In genomic region chrIII:5570814-5571443, ce11 we compare ENCODE assay signal across 4 worm cellular contexts.
TF ChIP-seq lines count a peak whose summit lies in the region.

No protein-coding gene starts in this region.

TF ChIP-seq in whole organism, L1 larva, 84 proteins besides CTCF, POLR2A, EP300 and RAD21 (continues in another document):
- no peak for TF ChIP-seq lsy-2 (tag; optimal IDR thresholded peaks at IDR 0.05; lab: Kevin White, UChicago)
- TF ChIP-seq tlp-1 (tag; optimal IDR thresholded peaks at IDR 0.05; lab: Kevin White, UChicago): no peak
- TF ChIP-seq lin-14 (GFP tag; optimal IDR thresholded peaks at IDR 0.05; lab: Kevin White, UChicago): peak; percentile 55
- TF ChIP-seq mef-2 (tag; optimal IDR thresholded peaks at IDR 0.05; lab: Kevin White, UChicago): no peak
- TF ChIP-seq grh-1 (GFP tag; IDR thresholded peaks at IDR 0.05; lab: Robert Waterston, UW): no peak
- no peak for TF ChIP-seq C16A3.4 (tag; optimal IDR thresholded peaks at IDR 0.05; lab: Kevin White, UChicago)
- TF ChIP-seq skn-1 (tag; optimal IDR thresholded peaks at IDR 0.05; lab: Kevin White, UChicago): no peak
- no peak for TF ChIP-seq xbp-1 (tag; optimal IDR thresholded peaks at IDR 0.05; lab: Kevin White, UChicago)
- TF ChIP-seq nhr-47 (tag; optimal IDR thresholded peaks at IDR 0.05; lab: Kevin White, UChicago): no peak
- no peak for TF ChIP-seq lin-39 (tag; optimal IDR thresholded peaks at IDR 0.05; lab: Kevin White, UChicago)
- no peak for TF ChIP-seq fos-1 (tag; optimal IDR thresholded peaks at IDR 0.05; lab: Kevin White, UChicago)
- TF ChIP-seq unc-62 (GFP tag; optimal IDR thresholded peaks at IDR 0.05; lab: Kevin White, UChicago): no peak
- no peak for TF ChIP-seq ztf-4 (tag; optimal IDR thresholded peaks at IDR 0.05; lab: Kevin White, UChicago)
- no peak for TF ChIP-seq efl-1 (optimal IDR thresholded peaks at IDR 0.05; lab: Kevin White, UChicago)
- TF ChIP-seq efl-1 (GFP tag; optimal IDR thresholded peaks at IDR 0.05 in 1 of 2; lab: Kevin White, UChicago): peak in 1 of 2 experiments; percentile 20
- no peak for TF ChIP-seq alr-1 (tag; optimal IDR thresholded peaks at IDR 0.05; lab: Kevin White, UChicago; ENCODE audit: borderline replicate concordance)
- no peak for TF ChIP-seq snu-23 (GFP tag; optimal IDR thresholded peaks at IDR 0.05; lab: Kevin White, UChicago)
- TF ChIP-seq elt-3 (tag; optimal IDR thresholded peaks at IDR 0.05; lab: Kevin White, UChicago): no peak
- TF ChIP-seq pqm-1 (tag; optimal IDR thresholded peaks at IDR 0.05; lab: Kevin White, UChicago): no peak
- no peak for TF ChIP-seq tbx-2 (tag; optimal IDR thresholded peaks at IDR 0.05; lab: Kevin White, UChicago)
- TF ChIP-seq hlh-4 (tag; optimal IDR thresholded peaks at IDR 0.05; lab: Kevin White, UChicago): no peak
- peak; percentile 28 for TF ChIP-seq nhr-71 (tag; optimal IDR thresholded peaks at IDR 0.05; lab: Kevin White, UChicago)
- no peak for TF ChIP-seq pag-3 (tag; optimal IDR thresholded peaks at IDR 0.05; lab: Kevin White, UChicago; ENCODE audit: borderline replicate concordance, insufficient read depth)
- TF ChIP-seq ceh-82 (tag; optimal IDR thresholded peaks at IDR 0.05; lab: Kevin White, UChicago): no peak

TF ChIP-seq in whole organism, L2 larva, 48 proteins besides CTCF, POLR2A, EP300 and RAD21 (continues in another document):
- TF ChIP-seq ztf-11 (tag; optimal IDR thresholded peaks at IDR 0.05; lab: Kevin White, UChicago) (no peak), fos-1 (tag; optimal IDR thresholded peaks at IDR 0.05; lab: Kevin White, UChicago) (no peak), elt-1 (tag; optimal IDR thresholded peaks at IDR 0.05; lab: Kevin White, UChicago) (no peak), nhr-129 (tag; optimal IDR thresholded peaks at IDR 0.05; lab: Kevin White, UChicago) (peak; percentile 4), ceh-16 (tag; optimal IDR thresholded peaks at IDR 0.05; lab: Kevin White, UChicago) (no peak), lsy-2 (tag; optimal IDR thresholded peaks at IDR 0.05; lab: Kevin White, UChicago) (peak in 1 of 2 experiments; percentile 15), nhr-10 (tag; optimal IDR thresholded peaks at IDR 0.05; lab: Kevin White, UChicago) (no peak), peb-1 (tag; optimal IDR thresholded peaks at IDR 0.05; lab: Kevin White, UChicago) (no peak), elt-3 (tag; optimal IDR thresholded peaks at IDR 0.05; lab: Kevin White, UChicago) (no peak), alr-1 (tag; optimal IDR thresholded peaks at IDR 0.05; lab: Kevin White, UChicago) (no peak), ama-1 (optimal IDR thresholded peaks at IDR 0.05; lab: Kevin White, UChicago) (no peak), sma-3 (GFP tag; optimal IDR thresholded peaks at IDR 0.05; lab: Kevin White, UChicago) (no peak), unc-62 (GFP tag; optimal IDR thresholded peaks at IDR 0.05; lab: Kevin White, UChicago) (no peak), ZK546.5 (tag; optimal IDR thresholded peaks at IDR 0.05; lab: Kevin White, UChicago) (no peak), dmd-4 (tag; optimal IDR thresholded peaks at IDR 0.05; lab: Kevin White, UChicago) (no peak), aly-2 (tag; optimal IDR thresholded peaks at IDR 0.05; lab: Kevin White, UChicago) (no peak), crh-2 (tag; optimal IDR thresholded peaks at IDR 0.05; lab: Kevin White, UChicago) (no peak), zag-1 (tag; optimal IDR thresholded peaks at IDR 0.05; lab: Kevin White, UChicago) (no peak), lin-39 (tag; optimal IDR thresholded peaks at IDR 0.05; lab: Kevin White, UChicago) (no peak), blmp-1 (tag; optimal IDR thresholded peaks at IDR 0.05; lab: Kevin White, UChicago; ENCODE audit: insufficient read depth) (no peak), unc-55 (GFP tag; optimal IDR thresholded peaks at IDR 0.05; lab: Kevin White, UChicago) (peak; percentile 90), nhr-12 (tag; optimal IDR thresholded peaks at IDR 0.05; lab: Kevin White, UChicago) (no peak), gmeb-1 (tag; optimal IDR thresholded peaks at IDR 0.05; lab: Kevin White, UChicago) (no peak), nhr-6 (tag; optimal IDR thresholded peaks at IDR 0.05; lab: Kevin White, UChicago) (no peak), unc-39 (tag; optimal IDR thresholded peaks at IDR 0.05; lab: Kevin White, UChicago) (no peak), nhr-23 (tag; optimal IDR thresholded peaks at IDR 0.05; lab: Kevin White, UChicago) (no peak)

TF ChIP-seq in whole organism, L3 larva, 47 proteins besides CTCF, POLR2A, EP300 and RAD21:
- peak; percentile 10 for TF ChIP-seq nfya-1 (tag; optimal IDR thresholded peaks at IDR 0.05; lab: Kevin White, UChicago; ENCODE audit: insufficient read depth)
- TF ChIP-seq fos-1 (tag; optimal IDR thresholded peaks at IDR 0.05; lab: Kevin White, UChicago): no peak
- TF ChIP-seq lin-39 (tag; optimal IDR thresholded peaks at IDR 0.05; lab: Kevin White, UChicago): peak; percentile 36
- TF ChIP-seq elt-3 (tag; optimal IDR thresholded peaks at IDR 0.05; lab: Kevin White, UChicago): no peak
- TF ChIP-seq ceh-82 (tag; optimal IDR thresholded peaks at IDR 0.05; lab: Kevin White, UChicago): no peak
- TF ChIP-seq sea-2 (GFP tag; optimal IDR thresholded peaks at IDR 0.05; lab: Kevin White, UChicago): no peak
- no peak for TF ChIP-seq egl-5 (tag; optimal IDR thresholded peaks at IDR 0.05; lab: Kevin White, UChicago)

TF ChIP-seq in whole organism, L4 larva, 104 proteins besides CTCF, POLR2A, EP300 and RAD21:
- TF ChIP-seq hlh-30 (tag; optimal IDR thresholded peaks at IDR 0.05; lab: Kevin White, UChicago; ENCODE audit: insufficient read depth) (peak; percentile 10), lir-3 (tag; optimal IDR thresholded peaks at IDR 0.05; lab: Kevin White, UChicago) (no peak), ceh-20 (GFP tag; IDR thresholded peaks at IDR 0.05; lab: Robert Waterston, UW) (peak; percentile 48; the same call in 1 of the 2 replicates), F37D6.2 (tag; optimal IDR thresholded peaks at IDR 0.05; lab: Kevin White, UChicago) (no peak), unc-62 (GFP tag; optimal IDR thresholded peaks at IDR 0.05 in 1 of 2; lab: Kevin White, UChicago) (peak in 1 of 2 experiments; percentile 86), unc-62 (tag; optimal IDR thresholded peaks at IDR 0.05; lab: Kevin White, UChicago) (no peak)
